Worm (Caenorhabditis elegans): ENCODE data around the gene F29B9.12.

DNA sequence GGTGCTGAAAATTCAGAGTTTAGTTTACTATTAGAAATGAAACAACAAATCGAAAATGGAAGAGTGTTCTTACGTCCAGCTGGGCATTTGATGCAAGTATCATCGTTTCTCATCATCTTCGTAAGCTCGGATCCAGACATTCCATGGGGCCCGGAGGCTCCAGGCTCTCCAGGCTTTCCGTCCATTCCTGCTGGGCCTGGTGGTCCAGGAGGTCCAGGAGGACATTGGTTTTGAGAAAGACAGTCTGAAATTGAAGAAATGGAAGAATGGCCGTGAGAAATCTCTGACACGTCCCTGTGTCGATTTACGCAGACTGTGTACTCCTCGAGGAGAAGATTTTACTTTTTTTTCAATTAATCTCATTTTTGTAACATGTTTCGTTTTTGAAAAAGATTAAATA lies 13.0 kb upstream of the F29B9.12 start:
- TF ChIP-seq mab-5 (tag; optimal IDR thresholded peaks at IDR 0.05) (no peak), unc-39 (tag; optimal IDR thresholded peaks at IDR 0.05) (no peak), nhr-12 (tag; optimal IDR thresholded peaks at IDR 0.05) (no peak), nhr-76 (tag; optimal IDR thresholded peaks at IDR 0.05) (no peak)
